Worm (Caenorhabditis elegans) whole organism, L4/young adult: ENCODE results near the gene algn-3.

ENCODE experiments used
- W03F9.2 ChIP-seq: fragments of 150-350 bp; optimal IDR thresholded peaks from 2 replicates; lab custom pipeline; 2014; ENCODE audit warnings: missing biosample characterization, missing genetic modification characterization
- dao-5 ChIP-seq: sonication (generic microtip); optimal IDR thresholded peaks from 2 replicates; lab custom pipeline; 2016; ENCODE audit warnings: missing genotype, missing genetic modification characterization, moderate library complexity, missing compliant biosample characterization
- him-1 ChIP-seq: sonication (generic microtip); optimal IDR thresholded peaks from 2 replicates; lab custom pipeline; 2016; ENCODE audit warnings: missing genotype, missing genetic modification reagents, missing genetic modification characterization, missing compliant biosample characterization

DNA sequence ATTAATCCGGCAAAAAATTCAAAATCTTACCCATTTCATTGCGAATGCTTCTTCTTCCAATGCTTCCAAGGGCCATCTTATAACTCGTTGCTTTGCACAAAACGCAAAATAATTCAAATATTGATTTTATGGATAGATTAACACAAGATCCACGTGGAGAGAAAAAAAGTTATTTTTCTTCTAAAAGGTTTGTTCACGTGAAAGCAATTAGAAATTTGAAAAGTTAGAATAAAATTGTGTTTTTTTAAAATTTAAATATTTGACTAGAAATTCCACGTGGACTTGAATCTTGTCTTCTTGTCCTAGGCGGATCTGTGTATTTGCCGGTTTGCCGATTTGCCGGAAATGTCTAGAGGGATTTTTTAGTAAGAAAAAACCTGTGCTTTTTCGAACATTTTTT lies 42.5 kb upstream of the algn-3 start, which contains the start of gene Y48B6A.5:
- no peak for TF ChIP-seq him-1 (tag; lab: Kevin White, UChicago)
- no peak for TF ChIP-seq W03F9.2 (tag; lab: Kevin White, UChicago)
- TF ChIP-seq dao-5 (tag; lab: Kevin White, UChicago) = no peak
